Worm (Caenorhabditis elegans) whole organism, midembryonic: ENCODE data around the gene ani-1.

Experiments used
- cog-1 ChIP-seq: sonication (generic microtip); optimal IDR thresholded peaks from 2 replicates; lab custom pipeline; 2016; ENCODE audit warnings: missing genetic modification characterization, missing compliant biosample characterization
- flt-1 ChIP-seq: fragments of 200-800 bp; sonication (Bioruptor generic); IDR thresholded peaks from 2 replicates; pipeline ENCODE4 v1.3.6; 2022; ENCODE audit warnings: missing genetic modification characterization, missing compliant biosample characterization

- no peak for TF ChIP-seq cog-1
- TF ChIP-seq flt-1 (GFP tag; lab: Robert Waterston, UW): no peak
These were observed 28.5 kb downstream of the ani-1 start for ce11 chrIII:12424663-12425062.
